Fruit fly (Drosophila melanogaster): ENCODE data around the gene CG14857.

CG14857 gene

dm6 chr3R:14796294-14796693 lies 5.3 kb upstream of the CG14857 start, which contains the start of gene CG14855 (continued):
- TF ChIP-seq CG4707 (GFP tag; optimal IDR thresholded peaks at IDR 0.05) (no peak), CG34224 (GFP tag; IDR thresholded peaks at IDR 0.05; ENCODE audit: partially characterized antibody) (no peak), gcm2 (GFP tag; optimal IDR thresholded peaks at IDR 0.05) (no peak), fd64A (GFP tag; optimal IDR thresholded peaks at IDR 0.05) (no peak), usp (GFP tag; optimal IDR thresholded peaks at IDR 0.05) (no peak), lbe (GFP tag; optimal IDR thresholded peaks at IDR 0.05) (no peak), vvl (GFP tag; IDR thresholded peaks at IDR 0.05) (0 out of 2 replicates have a peak, but pooled peaks have one; percentile 14), CG3281 (GFP tag; optimal IDR thresholded peaks at IDR 0.05) (no peak), HLH3B (GFP tag; IDR thresholded peaks at IDR 0.05) (no peak), CG5953 (GFP tag; IDR thresholded peaks at IDR 0.05) (no peak), CG8290 (GFP tag; optimal IDR thresholded peaks at IDR 0.05) (no peak), CG8290 (tag; optimal IDR thresholded peaks at IDR 0.05) (no peak), Vsx1 (GFP tag; optimal IDR thresholded peaks at IDR 0.05) (no peak), CG12299 (tag; optimal IDR thresholded peaks at IDR 0.05) (no peak), CG5180 (GFP tag; optimal IDR thresholded peaks at IDR 0.05) (no peak), cg (GFP tag; optimal IDR thresholded peaks at IDR 0.05) (no peak), CG8281 (tag; optimal IDR thresholded peaks at IDR 0.05) (no peak), sna (GFP tag; IDR thresholded peaks at IDR 0.05; ENCODE audit: partially characterized antibody) (no peak), pum (GFP tag; optimal IDR thresholded peaks at IDR 0.05) (no peak), crol (GFP tag; IDR thresholded peaks at IDR 0.05) (no peak), CG14441 (GFP tag; IDR thresholded peaks at IDR 0.05) (no peak), gt (GFP tag; IDR thresholded peaks at IDR 0.05) (no peak), Hr78 (GFP tag; optimal IDR thresholded peaks at IDR 0.05) (peak in 1 of 2 experiments; percentile 4), ab (GFP tag; optimal IDR thresholded peaks at IDR 0.05) (no peak), fru (optimal IDR thresholded peaks at IDR 0.05) (no peak), gsb-n (tag; optimal IDR thresholded peaks at IDR 0.05) (no peak), CG43689 (GFP tag; IDR thresholded peaks at IDR 0.05) (no peak), wor (GFP tag; IDR thresholded peaks at IDR 0.05) (no peak), nom (GFP tag; optimal IDR thresholded peaks at IDR 0.05) (no peak), CG10274 (GFP tag; optimal IDR thresholded peaks at IDR 0.05) (no peak), Stat92E (GFP tag; optimal IDR thresholded peaks at IDR 0.05) (no peak), Max (GFP tag; optimal IDR thresholded peaks at IDR 0.05) (no peak), CG4730 (GFP tag; IDR thresholded peaks at IDR 0.05) (no peak), sens-2 (GFP tag; IDR thresholded peaks at IDR 0.05) (no peak; the same call in 1 of the 2 replicates), tap (tag; optimal IDR thresholded peaks at IDR 0.05) (no peak), ftz-f1 (GFP tag; optimal IDR thresholded peaks at IDR 0.05) (no peak), chinmo (GFP tag; IDR thresholded peaks at IDR 0.05; ENCODE audit: partially characterized antibody) (0 out of 4 replicates have a peak, but pooled peaks have one; percentile 55), CG17328 (GFP tag; IDR thresholded peaks at IDR 0.05) (no peak), Bdp1 (GFP tag; optimal IDR thresholded peaks at IDR 0.05) (no peak), CG2116 (GFP tag; optimal IDR thresholded peaks at IDR 0.05) (no peak), CG11723 (GFP tag; optimal IDR thresholded peaks at IDR 0.05) (no peak), CG3726 (GFP tag; IDR thresholded peaks at IDR 0.05) (no peak), CG8478 (optimal IDR thresholded peaks at IDR 0.05) (no peak), CG7745 (tag; optimal IDR thresholded peaks at IDR 0.05) (no peak), amos (GFP tag; IDR thresholded peaks at IDR 0.05; ENCODE audit: partially characterized antibody) (no peak), Med (GFP tag) (peak; percentile 65), CG18599 (GFP tag; optimal IDR thresholded peaks at IDR 0.05) (no peak), Hey (tag; optimal IDR thresholded peaks at IDR 0.05) (peak; percentile 85), CG10959 (GFP tag; IDR thresholded peaks at IDR 0.05) (no peak), CG13296 (GFP tag; optimal IDR thresholded peaks at IDR 0.05) (peak; percentile 6), CG9727 (GFP tag; optimal IDR thresholded peaks at IDR 0.05) (no peak), ERR (GFP tag; optimal IDR thresholded peaks at IDR 0.05) (no peak)

Measured in whole organism, embryonic.